Worm (Caenorhabditis elegans): Measurements from ENCODE around the gene svh-11.

DNA sequence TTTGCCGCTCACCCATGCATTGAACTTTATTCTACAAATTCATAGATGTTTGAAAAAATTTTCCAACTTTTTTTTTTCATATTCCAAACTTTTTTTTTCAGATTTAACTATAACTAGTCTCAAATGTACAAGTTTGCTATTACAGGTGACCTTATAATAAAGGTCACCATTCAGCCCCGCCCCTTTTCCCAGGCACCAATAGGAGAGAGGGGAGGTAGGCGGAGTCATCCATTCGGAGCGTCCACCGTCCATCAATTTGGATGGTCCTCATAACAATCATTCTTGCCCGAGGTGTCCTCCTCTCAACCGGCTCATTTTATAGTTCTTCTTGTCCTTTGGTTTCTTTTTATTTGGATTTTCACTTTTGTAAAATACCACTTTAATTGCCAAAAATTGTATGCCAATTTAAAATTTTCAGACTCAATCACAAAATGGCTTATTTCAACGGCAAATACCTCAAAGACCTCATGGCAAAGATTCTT is 19.0 kb upstream of the svh-11 start, which contains the start of gene Y5H2B.3:
- TF ChIP-seq ama-1 (optimal IDR thresholded peaks at IDR 0.05) (no peak), lin-39 (tag; optimal IDR thresholded peaks at IDR 0.05) (no peak), mxl-2 (GFP tag; conservative IDR thresholded peaks at IDR 0.05) (no peak), nhr-11 (tag; optimal IDR thresholded peaks at IDR 0.05) (no peak), mdl-1 (tag; optimal IDR thresholded peaks at IDR 0.05) (no peak)

Measured in whole organism, L4 larva.